Fruit fly (Drosophila melanogaster): ENCODE measurements around the gene CG12017.

dm6 chr3L:3283264-3283663 is 3.2 kb downstream of the CG12017 start:
- TF ChIP-seq D1 (tag; optimal IDR thresholded peaks at IDR 0.05) (no peak), EcR (GFP tag; optimal IDR thresholded peaks at IDR 0.05) (no peak), CG4496 (GFP tag; IDR thresholded peaks at IDR 0.05) (no peak)

Data from whole organism, pupa.